Worm (Caenorhabditis elegans) whole organism, late embryonic: Measurements from ENCODE around the gene lin-18.
A peak's percentile ranks its signal among the peaks of the same experiment; 100 is the strongest.

Experiments used
- C38D4.7 ChIP-seq: fragments of 200-800 bp; sonication (Bioruptor generic); optimal IDR thresholded peaks from 2 replicates; lab custom pipeline; 2018; ENCODE audit warnings: mild to moderate bottlenecking, missing genetic modification characterization, moderate library complexity, missing compliant biosample characterization
- F13H6.1 ChIP-seq: sonication (generic microtip); optimal IDR thresholded peaks from 2 replicates; lab custom pipeline; 2016; ENCODE audit warnings: missing genetic modification characterization, missing compliant biosample characterization
- K02D7.2 ChIP-seq: sonication (generic microtip); optimal IDR thresholded peaks from 2 replicates; lab custom pipeline; 2017; ENCODE audit warnings: mild to moderate bottlenecking, missing genetic modification characterization, missing compliant biosample characterization
- T23F11.4 ChIP-seq: fragments of 200-800 bp; sonication (Bioruptor generic); optimal IDR thresholded peaks from 2 replicates; lab custom pipeline; 2018; ENCODE audit warnings: mild to moderate bottlenecking, missing genetic modification characterization, missing compliant biosample characterization
- ahr-1 ChIP-seq: sonication (generic microtip); optimal IDR thresholded peaks from 2 replicates; lab custom pipeline; 2016; ENCODE audit warnings: missing genetic modification characterization, missing compliant biosample characterization
- ceh-14 ChIP-seq: sonication (generic microtip); optimal IDR thresholded peaks from 2 replicates; lab custom pipeline; 2016; ENCODE audit warnings: missing genotype, missing genetic modification characterization, missing compliant biosample characterization
- ceh-2 ChIP-seq: sonication (generic microtip); optimal IDR thresholded peaks from 2 replicates; lab custom pipeline; 2016; ENCODE audit warnings: missing genotype, missing genetic modification characterization, missing compliant biosample characterization
- ceh-24 ChIP-seq: sonication (generic microtip); optimal IDR thresholded peaks from 2 replicates; lab custom pipeline; 2016; ENCODE audit warnings: mild to moderate bottlenecking, missing genetic modification characterization, missing compliant biosample characterization
- ceh-30 ChIP-seq: fragments of 150-350 bp; optimal IDR thresholded peaks from 2 replicates; lab custom pipeline; 2014; ENCODE audit warnings: missing biosample characterization, missing genetic modification characterization
- ceh-31 ChIP-seq: sonication (generic microtip); optimal IDR thresholded peaks from 2 replicates; lab custom pipeline; 2016; ENCODE audit warnings: missing genetic modification characterization, missing compliant biosample characterization
- ceh-34 ChIP-seq: sonication (generic microtip); optimal IDR thresholded peaks from 2 replicates; lab custom pipeline; 2016; ENCODE audit warnings: mild to moderate bottlenecking, missing genetic modification characterization, missing compliant biosample characterization
- ceh-45 ChIP-seq: fragments of 200-800 bp; sonication (Bioruptor generic); IDR thresholded peaks from 2 replicates; pipeline ENCODE4 v1.3.6; 2022; ENCODE audit warnings: missing genetic modification reagents, missing genetic modification characterization, missing compliant biosample characterization
- ceh-48 ChIP-seq: sonication (generic microtip); optimal IDR thresholded peaks from 2 replicates; lab custom pipeline; 2016; ENCODE audit warnings: missing genetic modification characterization, inconsistent platforms, missing compliant biosample characterization
- ceh-6 ChIP-seq: fragments of 200-800 bp; sonication (Bioruptor generic); optimal IDR thresholded peaks from 2 replicates; lab custom pipeline; 2018; ENCODE audit warnings: mild to moderate bottlenecking, missing genetic modification characterization, missing compliant biosample characterization
- ceh-9 ChIP-seq: sonication (generic microtip); optimal IDR thresholded peaks from 2 replicates; lab custom pipeline; 2016; ENCODE audit warnings: mild to moderate bottlenecking, missing genetic modification characterization, inconsistent platforms, missing compliant biosample characterization
- che-1 ChIP-seq: sonication (generic microtip); optimal IDR thresholded peaks from 2 replicates; lab custom pipeline; 2016; ENCODE audit warnings: mild to moderate bottlenecking, missing genetic modification characterization, missing compliant biosample characterization
- dmd-4 ChIP-seq: sonication (generic microtip); optimal IDR thresholded peaks from 2 replicates; lab custom pipeline; 2016; ENCODE audit warnings: borderline replicate concordance, missing genetic modification characterization, missing compliant biosample characterization
- elt-2 ChIP-seq: sonication (generic microtip); optimal IDR thresholded peaks from 2 replicates; lab custom pipeline; 2016; ENCODE audit warnings: missing genetic modification reagents, missing genetic modification characterization, missing compliant biosample characterization
- fax-1 ChIP-seq: sonication (generic microtip); optimal IDR thresholded peaks from 2 replicates; lab custom pipeline; 2016; ENCODE audit warnings: missing genotype, missing genetic modification characterization, missing compliant biosample characterization
- fkh-6 ChIP-seq: sonication (generic microtip); optimal IDR thresholded peaks from 2 replicates; lab custom pipeline; 2016; ENCODE audit warnings: missing genetic modification characterization, missing compliant biosample characterization
- hlh-13 ChIP-seq: fragments of 200-800 bp; sonication (Bioruptor generic); optimal IDR thresholded peaks from 2 replicates; lab custom pipeline; 2018; ENCODE audit warnings: mild to moderate bottlenecking, missing genetic modification characterization, missing compliant biosample characterization
- hlh-15 ChIP-seq: sonication (generic microtip); optimal IDR thresholded peaks from 2 replicates; lab custom pipeline; 2016; ENCODE audit warnings: missing genetic modification characterization, missing compliant biosample characterization
- hlh-30 ChIP-seq: sonication (generic microtip); optimal IDR thresholded peaks from 2 replicates; lab custom pipeline; 2017; ENCODE audit warnings: antibody characterized with exemption, missing genetic modification characterization, missing compliant biosample characterization; ENCODE audit not compliant: insufficient read depth
- hlh-6 ChIP-seq: sonication (generic microtip); optimal IDR thresholded peaks from 2 replicates; lab custom pipeline; 2016; ENCODE audit warnings: missing genotype, missing genetic modification characterization, missing compliant biosample characterization
- lim-6 ChIP-seq: sonication (generic microtip); optimal IDR thresholded peaks from 2 replicates; lab custom pipeline; 2016; ENCODE audit warnings: missing genetic modification characterization, missing compliant biosample characterization
- madf-2 ChIP-seq: sonication (generic microtip); optimal IDR thresholded peaks from 2 replicates; lab custom pipeline; 2017; ENCODE audit warnings: missing genetic modification characterization, missing compliant biosample characterization
- npax-4 ChIP-seq: sonication (generic microtip); optimal IDR thresholded peaks from 2 replicates; lab custom pipeline; 2016; ENCODE audit warnings: missing genetic modification characterization, missing compliant biosample characterization
- odd-2 ChIP-seq: sonication (generic microtip); optimal IDR thresholded peaks from 2 replicates; lab custom pipeline; 2017; ENCODE audit warnings: antibody characterized with exemption, mild to moderate bottlenecking, missing genetic modification characterization, missing compliant biosample characterization
- pag-3 ChIP-seq: sonication (generic microtip); optimal IDR thresholded peaks from 2 replicates; lab custom pipeline; 2016; ENCODE audit warnings: missing compliant biosample characterization, missing genetic modification characterization, borderline replicate concordance
- pat-9 ChIP-seq: fragments of 200-800 bp; sonication (Bioruptor generic); optimal IDR thresholded peaks from 2 replicates; lab custom pipeline; 2018; ENCODE audit warnings: mild to moderate bottlenecking, missing genetic modification characterization, moderate library complexity, missing compliant biosample characterization
- pax-1 ChIP-seq: fragments of 150-350 bp; optimal IDR thresholded peaks from 2 replicates; lab custom pipeline; 2014; ENCODE audit warnings: missing biosample characterization, missing genetic modification characterization
- ref-2 ChIP-seq: sonication (generic microtip); optimal IDR thresholded peaks from 2 replicates; lab custom pipeline; 2016; ENCODE audit warnings: missing genetic modification characterization, missing compliant biosample characterization
- rnt-1 ChIP-seq: sonication (generic microtip); optimal IDR thresholded peaks from 2 replicates; lab custom pipeline; 2016; ENCODE audit warnings: missing genetic modification characterization, missing compliant biosample characterization
- sdc-2 ChIP-seq: sonication (generic microtip); optimal IDR thresholded peaks from 2 replicates; lab custom pipeline; 2016; ENCODE audit warnings: missing genotype, missing genetic modification characterization, missing compliant biosample characterization
- syd-9 ChIP-seq: sonication (generic microtip); optimal IDR thresholded peaks from 2 replicates; lab custom pipeline; 2016; ENCODE audit warnings: mild to moderate bottlenecking, missing genetic modification characterization, moderate library complexity, missing compliant biosample characterization
- tbx-7 ChIP-seq: sonication (generic microtip); optimal IDR thresholded peaks from 2 replicates; lab custom pipeline; 2016; ENCODE audit warnings: missing genotype, missing genetic modification characterization, missing compliant biosample characterization
- ttx-3 ChIP-seq: sonication (generic microtip); optimal IDR thresholded peaks from 2 replicates; lab custom pipeline; 2016; ENCODE audit warnings: missing genetic modification reagents, missing genetic modification characterization, missing compliant biosample characterization
- unc-3 ChIP-seq, 2 experiments: fragments of 200-800 bp in 1 of 2; sonication (Bioruptor generic) in 1 of 2; sonication (generic microtip) in 1 of 2; conservative IDR thresholded peaks in 1 of 2; optimal IDR thresholded peaks in 1 of 2; 2 replicates each; pipeline versions ENCODE4 v1.3.6 to Lab custom; 2016 to 2022; ENCODE audit warnings: missing compliant biosample characterization in 2 of 2, missing genetic modification characterization in 2 of 2, missing genetic modification reagents in 1 of 2
- unc-55 ChIP-seq: sonication (generic microtip); optimal IDR thresholded peaks from 2 replicates; lab custom pipeline; 2017; ENCODE audit warnings: missing biosample characterization, missing genetic modification reagents, missing genetic modification characterization

Gene lin-18

ce11 chrX:3914273-3914672 lies 44.1 kb upstream of the lin-18 start (continued):
- TF ChIP-seq ceh-48, result no peak
- peak; percentile 50 for TF ChIP-seq fax-1 (tag; lab: Kevin White, UChicago)
- peak; percentile 41 for TF ChIP-seq elt-2
- no peak for TF ChIP-seq lim-6 (tag; lab: Kevin White, UChicago)
- TF ChIP-seq unc-3 (GFP tag; conservative IDR thresholded peaks at IDR 0.05; lab: Robert Waterston, UW), result no peak
- no peak for TF ChIP-seq unc-3 (tag; optimal IDR thresholded peaks at IDR 0.05; lab: Kevin White, UChicago)
- TF ChIP-seq K02D7.2 (tag; lab: Kevin White, UChicago), result no peak
- TF ChIP-seq hlh-30 (tag; lab: Kevin White, UChicago), result no peak
- TF ChIP-seq dmd-4, result no peak
- TF ChIP-seq hlh-6 (tag; lab: Kevin White, UChicago), result peak; percentile 53
- TF ChIP-seq T23F11.4 (GFP tag; lab: Kevin White, UChicago), result no peak
- TF ChIP-seq C38D4.7 (GFP tag; lab: Kevin White, UChicago), result peak; percentile 32
- peak; percentile 53 for TF ChIP-seq pat-9 (tag; lab: Kevin White, UChicago)
- TF ChIP-seq F13H6.1, result no peak
- no peak for TF ChIP-seq pax-1 (tag; lab: Kevin White, UChicago)
- peak; percentile 74 for TF ChIP-seq sdc-2
- TF ChIP-seq syd-9 (tag; lab: Kevin White, UChicago), result peak; percentile 17
- TF ChIP-seq ceh-9 (tag; lab: Kevin White, UChicago), result no peak
- no peak for TF ChIP-seq unc-55 (GFP tag; lab: Kevin White, UChicago)
- no peak for TF ChIP-seq odd-2 (tag; lab: Kevin White, UChicago)
- no peak for TF ChIP-seq ahr-1 (tag; lab: Kevin White, UChicago)
- TF ChIP-seq hlh-15 (tag; lab: Kevin White, UChicago), result no peak
- no peak for TF ChIP-seq ceh-30 (tag; lab: Kevin White, UChicago)
- TF ChIP-seq ceh-31, result peak; percentile 1
- TF ChIP-seq pag-3 (tag; lab: Kevin White, UChicago), result no peak

ce11 chrX:3915748-3916147 lies 42.6 kb upstream of the lin-18 start, which contains the start of gene idpp-9:
Gene idpp-9, minus strand, starts transcription at chrX:3915848.
- TF ChIP-seq ceh-6, result no peak
- TF ChIP-seq ahr-1 (tag; lab: Kevin White, UChicago), result no peak

ce11 chrX:3917013-3917412 lies 41.3 kb upstream of the lin-18 start, which contains the start of gene T22B2.3:
Gene T22B2.3, plus strand, starts transcription at chrX:3917313.
- TF ChIP-seq hlh-13 (GFP tag; lab: Kevin White, UChicago) (no peak), ceh-24 (tag; lab: Kevin White, UChicago) (no peak), ceh-45 (GFP tag; lab: Robert Waterston, UW) (no peak), syd-9 (tag; lab: Kevin White, UChicago) (no peak), ceh-34 (tag; lab: Kevin White, UChicago) (no peak), npax-4 (tag; lab: Kevin White, UChicago) (no peak), fkh-6 (tag; lab: Kevin White, UChicago) (no peak), ceh-14 (tag; lab: Kevin White, UChicago) (no peak), rnt-1 (tag; lab: Kevin White, UChicago) (no peak), fax-1 (tag; lab: Kevin White, UChicago) (no peak), pag-3 (tag; lab: Kevin White, UChicago) (no peak), ttx-3 (no peak), lim-6 (tag; lab: Kevin White, UChicago) (no peak), ref-2 (tag; lab: Kevin White, UChicago) (no peak), ceh-30 (tag; lab: Kevin White, UChicago) (no peak), hlh-6 (tag; lab: Kevin White, UChicago) (no peak), che-1 (no peak), ceh-2 (no peak), madf-2 (no peak), tbx-7 (tag; lab: Kevin White, UChicago) (no peak)
